Worm (Caenorhabditis elegans) whole organism, L2 larva: ENCODE data around the gene secs-1.

Experiments used
- mdl-1 ChIP-seq, 2 experiments: fragments of 150-350 bp in 1 of 2; sonication (generic microtip) in 1 of 2; optimal IDR thresholded peaks; 2 replicates each; lab custom pipeline; 2017; ENCODE audit warnings: missing biosample characterization in 2 of 2, missing genetic modification characterization in 2 of 2
- nhr-11 ChIP-seq: fragments of 150-350 bp; optimal IDR thresholded peaks from 2 replicates; lab custom pipeline; 2014; ENCODE audit warnings: missing biosample characterization, missing genetic modification characterization

- no peak for TF ChIP-seq mdl-1 (tag; optimal IDR thresholded peaks at IDR 0.05; lab: Kevin White, UChicago)
- TF ChIP-seq nhr-11 (tag; lab: Kevin White, UChicago): no peak
Measured at ce11 chrV:10834682-10835219, 30.5 kb upstream of the secs-1 start.
